Fruit fly (Drosophila melanogaster) whole organism, embryonic: ENCODE data around the gene tex.
A peak's percentile ranks its signal among the peaks of the same experiment; 100 is the strongest.

ENCODE experiments used
- ATbp ChIP-seq: fragments of 200-800 bp; sonication (Bioruptor generic); optimal IDR thresholded peaks from 2 replicates; lab custom pipeline; 2017; ENCODE audit warnings: missing biosample characterization, mild to moderate bottlenecking, missing genetic modification characterization, missing genetic modification reagents
- Abd-B ChIP-seq: fragments of 200-800 bp; sonication (Bioruptor generic); optimal IDR thresholded peaks from 2 replicates; lab custom pipeline; 2018; ENCODE audit warnings: missing biosample characterization, mild to moderate bottlenecking, missing genetic modification characterization, moderate library complexity
- Ada2b ChIP-seq: fragments of 200-800 bp; sonication (Bioruptor generic); IDR thresholded peaks from 2 replicates; pipeline ENCODE4 v1.3.6; 2022; ENCODE audit warnings: missing biosample characterization, missing genetic modification characterization
- CG10366 ChIP-seq: fragments of 200-800 bp; sonication (Bioruptor generic); IDR thresholded peaks from 2 replicates; pipeline ENCODE4 v1.3.6; 2022; ENCODE audit warnings: missing biosample characterization, missing genetic modification characterization
- CG10654 ChIP-seq: fragments of 200-800 bp; sonication (Bioruptor generic); optimal IDR thresholded peaks from 2 replicates; lab custom pipeline; 2016; ENCODE audit warnings: missing biosample characterization, missing genetic modification characterization
- CG10979 ChIP-seq: fragments of 200-800 bp; sonication (Bioruptor generic); optimal IDR thresholded peaks from 2 replicates; lab custom pipeline; 2018; ENCODE audit warnings: missing biosample characterization, mild to moderate bottlenecking, missing genetic modification characterization, moderate library complexity
- CG11696 ChIP-seq: fragments of 200-800 bp; sonication (Bioruptor generic); IDR thresholded peaks from 2 replicates; pipeline ENCODE4 v1.3.6; 2022; ENCODE audit warnings: missing biosample characterization, missing genetic modification characterization
- CG13287 ChIP-seq: fragments of 200-800 bp; sonication (Bioruptor generic); IDR thresholded peaks from 2 replicates; pipeline ENCODE4 v1.3.6; 2022; ENCODE audit warnings: missing biosample characterization, missing genetic modification characterization; ENCODE audit not compliant: partially characterized antibody
- CG14710 ChIP-seq: fragments of 200-800 bp; sonication (Bioruptor generic); optimal IDR thresholded peaks from 3 replicates; lab custom pipeline; 2019; ENCODE audit warnings: missing biosample characterization, mild to moderate bottlenecking, missing genetic modification characterization, moderate library complexity
- CG15479 ChIP-seq: fragments of 200-800 bp; sonication (Bioruptor generic); optimal IDR thresholded peaks from 3 replicates; lab custom pipeline; 2019; ENCODE audit warnings: missing biosample characterization, mild to moderate bottlenecking, missing genetic modification characterization, moderate library complexity
- CG15601 ChIP-seq: fragments of 200-800 bp; sonication (Bioruptor generic); optimal IDR thresholded peaks from 3 replicates; lab custom pipeline; 2019; ENCODE audit warnings: missing biosample characterization, mild to moderate bottlenecking, missing genetic modification characterization, moderate library complexity
- CG16779 ChIP-seq: fragments of 200-800 bp; sonication (Bioruptor generic); IDR thresholded peaks from 2 replicates; pipeline ENCODE4 v1.3.6; 2022; ENCODE audit warnings: missing biosample characterization, missing genetic modification characterization
- CG17802 ChIP-seq: fragments of 200-800 bp; sonication (Bioruptor generic); optimal IDR thresholded peaks from 2 replicates; lab custom pipeline; 2018; ENCODE audit warnings: missing biosample characterization, mild to moderate bottlenecking, missing genetic modification characterization, moderate library complexity
- CG2129 ChIP-seq: fragments of 200-800 bp; sonication (Bioruptor generic); IDR thresholded peaks from 2 replicates; pipeline ENCODE4 v1.3.6; 2022; ENCODE audit warnings: missing biosample characterization, missing genetic modification characterization; ENCODE audit not compliant: partially characterized antibody
- CG30020 ChIP-seq: fragments of 200-800 bp; optimal IDR thresholded peaks from 2 replicates; lab custom pipeline; 2019; ENCODE audit warnings: missing biosample characterization, mild to moderate bottlenecking, missing genetic modification characterization, moderate library complexity
- CG4360 ChIP-seq: fragments of 200-800 bp; sonication (Bioruptor generic); IDR thresholded peaks from 2 replicates; pipeline ENCODE4 v1.3.6; 2022; ENCODE audit warnings: missing biosample characterization, missing genetic modification characterization
- CG4404 ChIP-seq: fragments of 200-800 bp; sonication (Bioruptor generic); IDR thresholded peaks from 2 replicates; pipeline ENCODE4 v1.3.6; 2022; ENCODE audit warnings: missing biosample characterization, missing genetic modification characterization
- CG6813 ChIP-seq: fragments of 200-800 bp; sonication (Bioruptor generic); optimal IDR thresholded peaks from 2 replicates; lab custom pipeline; 2017; ENCODE audit warnings: missing biosample characterization, missing genetic modification characterization, mild to moderate bottlenecking, moderate library complexity, missing genetic modification reagents
- CG8281 ChIP-seq: fragments of 200-800 bp; sonication (Bioruptor generic); optimal IDR thresholded peaks from 2 replicates; lab custom pipeline; 2018; ENCODE audit warnings: missing biosample characterization, mild to moderate bottlenecking, missing genetic modification characterization, moderate library complexity
- CG9609 ChIP-seq: fragments of 200-800 bp; sonication (Bioruptor generic); optimal IDR thresholded peaks from 3 replicates; lab custom pipeline; 2016; ENCODE audit warnings: missing biosample characterization, missing genetic modification characterization
- CrebB ChIP-seq: fragments of 200-800 bp; sonication (Bioruptor generic); optimal IDR thresholded peaks from 3 replicates; lab custom pipeline; 2018; ENCODE audit warnings: missing biosample characterization, mild to moderate bottlenecking, missing genetic modification characterization
- Dbx ChIP-seq: fragments of 200-800 bp; sonication (Bioruptor generic); IDR thresholded peaks from 3 replicates; pipeline ENCODE4 v1.3.6; 2022; ENCODE audit warnings: missing biosample characterization, missing genetic modification characterization
- Hand ChIP-seq: fragments of 200-800 bp; sonication (Bioruptor generic); optimal IDR thresholded peaks from 2 replicates; lab custom pipeline; 2017; ENCODE audit warnings: mild to moderate bottlenecking, missing biosample characterization, missing genetic modification reagents, missing genetic modification characterization
- Hr39 ChIP-seq: fragments of >200 bp; optimal IDR thresholded peaks from 2 replicates; lab custom pipeline; 2017
- Meics ChIP-seq: fragments of 200-800 bp; sonication (Bioruptor generic); optimal IDR thresholded peaks from 2 replicates; lab custom pipeline; 2017; ENCODE audit warnings: missing biosample characterization, mild to moderate bottlenecking, missing genetic modification characterization
- Opbp ChIP-seq: fragments of 200-800 bp; sonication (Bioruptor generic); IDR thresholded peaks from 3 replicates; pipeline ENCODE4 v1.3.6; 2022; ENCODE audit warnings: missing biosample characterization, missing genetic modification characterization; ENCODE audit not compliant: partially characterized antibody
- PHDP ChIP-seq: fragments of 200-800 bp; sonication (Bioruptor generic); optimal IDR thresholded peaks from 3 replicates; lab custom pipeline; 2018; ENCODE audit warnings: missing biosample characterization, mild to moderate bottlenecking, missing genetic modification characterization, moderate library complexity
- Pdp1 ChIP-seq, 2 experiments: fragments of 200-800 bp; sonication (Bioruptor generic); optimal IDR thresholded peaks; 3 replicates each; lab custom pipeline; 2016; ENCODE audit warnings: missing biosample characterization in 2 of 2, missing genetic modification characterization in 2 of 2, mild to moderate bottlenecking in 1 of 2, moderate library complexity in 1 of 2
- Xrp1 ChIP-seq: fragments of 200-800 bp; sonication (Bioruptor generic); IDR thresholded peaks from 2 replicates; pipeline ENCODE4 v1.3.6; 2022; ENCODE audit warnings: missing biosample characterization, missing genetic modification characterization
- al ChIP-seq: fragments of 200-800 bp; sonication (Bioruptor generic); IDR thresholded peaks from 2 replicates; pipeline ENCODE4 v1.3.6; 2022; ENCODE audit warnings: missing biosample characterization, missing genetic modification characterization
- caup ChIP-seq: fragments of 200-800 bp; sonication (Bioruptor generic); optimal IDR thresholded peaks from 3 replicates; lab custom pipeline; 2017; ENCODE audit warnings: missing biosample characterization, mild to moderate bottlenecking, missing genetic modification characterization, moderate library complexity; ENCODE audit not compliant: severe bottlenecking
- cg ChIP-seq: fragments of 200-800 bp; sonication (Bioruptor generic); optimal IDR thresholded peaks from 3 replicates; lab custom pipeline; 2019; ENCODE audit warnings: missing biosample characterization, mild to moderate bottlenecking, missing genetic modification characterization, moderate library complexity
- chif ChIP-seq, 2 experiments: fragments of 200-800 bp; sonication (Bioruptor generic); optimal IDR thresholded peaks; 3 replicates each; lab custom pipeline; 2016; ENCODE audit warnings: missing biosample characterization in 2 of 2, missing genetic modification characterization in 2 of 2
- emc ChIP-seq: fragments of 200-800 bp; sonication (Bioruptor generic); optimal IDR thresholded peaks from 2 replicates; lab custom pipeline; 2016; ENCODE audit warnings: missing biosample characterization, missing genetic modification characterization
- fd96Cb ChIP-seq: fragments of 200-800 bp; sonication (Bioruptor generic); optimal IDR thresholded peaks from 2 replicates; lab custom pipeline; 2018; ENCODE audit warnings: missing biosample characterization, mild to moderate bottlenecking, missing genetic modification characterization, moderate library complexity
- jumu ChIP-seq: fragments of 200-800 bp; sonication (Bioruptor generic); optimal IDR thresholded peaks from 3 replicates; lab custom pipeline; 2016; ENCODE audit warnings: missing biosample characterization, missing genetic modification characterization
- lola ChIP-seq, 3 experiments: fragments of >200 bp in 2 of 3; fragments of 200-800 bp in 1 of 3; sonication (Bioruptor generic) in 1 of 3; optimal IDR thresholded peaks; 2 replicates each; lab custom pipeline; 2017 to 2019; ENCODE audit warnings: missing biosample characterization in 3 of 3, missing genetic modification characterization in 3 of 3, mild to moderate bottlenecking in 1 of 3, moderate library complexity in 1 of 3
- nau ChIP-seq: fragments of 200-800 bp; sonication (Bioruptor generic); optimal IDR thresholded peaks from 3 replicates; lab custom pipeline; 2017; ENCODE audit warnings: missing biosample characterization, mild to moderate bottlenecking, missing genetic modification characterization, missing genetic modification reagents
- odd ChIP-seq: fragments of 200-800 bp; sonication (Bioruptor generic); optimal IDR thresholded peaks from 2 replicates; lab custom pipeline; 2017; ENCODE audit warnings: missing biosample characterization, mild to moderate bottlenecking, missing genetic modification characterization
- pfk ChIP-seq: fragments of 200-800 bp; sonication (Bioruptor generic); optimal IDR thresholded peaks from 2 replicates; lab custom pipeline; 2018; ENCODE audit warnings: missing biosample characterization, mild to moderate bottlenecking, missing genetic modification characterization, moderate library complexity
- phol ChIP-seq: fragments of 200-800 bp; sonication (Bioruptor generic); optimal IDR thresholded peaks from 3 replicates; lab custom pipeline; 2018; ENCODE audit warnings: missing biosample characterization, mild to moderate bottlenecking, missing genetic modification characterization, moderate library complexity
- pum ChIP-seq: fragments of 200-800 bp; sonication (Bioruptor generic); optimal IDR thresholded peaks from 2 replicates; lab custom pipeline; 2016; ENCODE audit warnings: missing biosample characterization, missing genetic modification characterization
- salm ChIP-seq: fragments of 200-800 bp; sonication (Bioruptor generic); optimal IDR thresholded peaks from 2 replicates; lab custom pipeline; 2018; ENCODE audit warnings: missing biosample characterization, mild to moderate bottlenecking, missing genetic modification characterization
- so ChIP-seq: fragments of 200-800 bp; sonication (Bioruptor generic); IDR thresholded peaks from 3 replicates; pipeline ENCODE4 v1.3.6; 2022; ENCODE audit warnings: missing biosample characterization, missing genetic modification characterization
- tin ChIP-seq: fragments of 200-800 bp; sonication (Bioruptor generic); optimal IDR thresholded peaks from 3 replicates; lab custom pipeline; 2016; ENCODE audit warnings: missing biosample characterization, missing genetic modification characterization
- tna ChIP-seq: fragments of 200-800 bp; sonication (Bioruptor generic); IDR thresholded peaks from 2 replicates; pipeline ENCODE4 v1.3.6; 2022; ENCODE audit warnings: missing biosample characterization, missing genetic modification characterization; ENCODE audit not compliant: partially characterized antibody
- ttk ChIP-seq: fragments of 200-800 bp; sonication (Bioruptor generic); IDR thresholded peaks from 2 replicates; pipeline ENCODE4 v2.1.2; 2022; ENCODE audit warnings: missing biosample characterization, missing genetic modification characterization
- unc-4 ChIP-seq: fragments of 200-800 bp; sonication (Bioruptor generic); IDR thresholded peaks from 2 replicates; pipeline ENCODE4 v1.3.6; 2022; ENCODE audit warnings: missing biosample characterization, missing genetic modification characterization; ENCODE audit not compliant: partially characterized antibody
- usp ChIP-seq: fragments of >200 bp; optimal IDR thresholded peaks from 2 replicates; lab custom pipeline; 2017; ENCODE audit warnings: missing biosample characterization, missing genetic modification characterization
- zen2 ChIP-seq: fragments of 200-800 bp; sonication (Bioruptor generic); IDR thresholded peaks from 3 replicates; pipeline ENCODE4 v1.3.6; 2022; ENCODE audit warnings: missing biosample characterization, missing genetic modification characterization; ENCODE audit not compliant: partially characterized antibody

The tex gene

dm6 chr3R:8269740-8270139 lies 38.7 kb downstream of the tex start, which contains the start of gene CG9630 (continued):
- TF ChIP-seq usp (GFP tag; lab: Kevin White, UChicago) (no peak), Xrp1 (GFP tag; lab: Robert Waterston, UW) (no peak), unc-4 (GFP tag; lab: Robert Waterston, UW) (peak; percentile 70), salm (tag; lab: Kevin White, UChicago) (no peak), phol (tag; lab: Kevin White, UChicago) (peak; percentile 66), al (no peak), CG10979 (tag; lab: Kevin White, UChicago) (no peak), ttk (GFP tag; lab: Robert Waterston, UW) (no peak), fd96Cb (tag; lab: Kevin White, UChicago) (no peak), Opbp (GFP tag; lab: Robert Waterston, UW) (peak; percentile 74), Hand (no peak), ATbp (no peak), caup (GFP tag; lab: Kevin White, UChicago) (no peak), CG9609 (no peak), CG14710 (tag; lab: Kevin White, UChicago) (peak; percentile 58), so (no peak), CG15601 (tag; lab: Kevin White, UChicago) (no peak), chif (GFP tag; optimal IDR thresholded peaks at IDR 0.05; lab: Kevin White, UChicago) (no peak), CG4360 (no peak), tna (GFP tag; lab: Robert Waterston, UW) (peak; percentile 31; the same call in 1 of the 2 replicates), Meics (GFP tag; lab: Kevin White, UChicago) (no peak), PHDP (tag; lab: Kevin White, UChicago) (no peak), jumu (no peak), CG11696 (no peak), CG2129 (GFP tag; lab: Robert Waterston, UW) (peak; percentile 47), Dbx (GFP tag; lab: Robert Waterston, UW) (no peak), CG8281 (tag; lab: Kevin White, UChicago) (no peak), Pdp1 (GFP tag; optimal IDR thresholded peaks at IDR 0.05; lab: Kevin White, UChicago) (no peak), Hr39 (lab: Kevin White, UChicago) (no peak), cg (GFP tag; lab: Kevin White, UChicago) (no peak), pfk (GFP tag; lab: Kevin White, UChicago) (no peak), CG17802 (tag; lab: Kevin White, UChicago) (no peak), tin (no peak), CG10366 (no peak), pum (GFP tag; lab: Kevin White, UChicago) (no peak), lola (GFP tag; optimal IDR thresholded peaks at IDR 0.05; lab: Kevin White, UChicago) (no peak), CG16779 (no peak), CG4404 (GFP tag; lab: Robert Waterston, UW) (no peak), Abd-B (GFP tag; lab: Kevin White, UChicago) (no peak), odd (GFP tag; lab: Kevin White, UChicago) (no peak), nau (GFP tag; lab: Kevin White, UChicago) (no peak), CG13287 (GFP tag; lab: Robert Waterston, UW) (peak; percentile 80), CG30020 (tag; lab: Kevin White, UChicago) (no peak), emc (GFP tag; lab: Kevin White, UChicago) (no peak), CrebB (tag; lab: Kevin White, UChicago) (no peak), CG6813 (GFP tag; lab: Kevin White, UChicago) (no peak), CG15479 (GFP tag; lab: Kevin White, UChicago) (no peak), Ada2b (GFP tag; lab: Robert Waterston, UW) (no peak), CG10654 (GFP tag; lab: Kevin White, UChicago) (no peak), zen2 (GFP tag; lab: Robert Waterston, UW) (peak; percentile 68; the same call in 2 of the 3 replicates)
